Fruit fly (Drosophila melanogaster) whole organism, wandering third instar larva: ENCODE results near the gene Cyp9f2.
A peak's percentile ranks its signal among the peaks of the same experiment; 100 is the strongest.

ENCODE experiments used
- OdsH ChIP-seq: fragments of 200-800 bp; sonication (Bioruptor generic); optimal IDR thresholded peaks from 2 replicates; lab custom pipeline; 2016; ENCODE audit warnings: missing biosample characterization, mild to moderate bottlenecking, missing genetic modification characterization
- pan ChIP-seq: fragments of >200 bp; optimal IDR thresholded peaks from 2 replicates; lab custom pipeline; 2017
- rgr ChIP-seq: fragments of 200-800 bp; sonication (Bioruptor generic); optimal IDR thresholded peaks from 3 replicates; lab custom pipeline; 2016; ENCODE audit warnings: missing biosample characterization, mild to moderate bottlenecking, missing genetic modification characterization

DNA sequence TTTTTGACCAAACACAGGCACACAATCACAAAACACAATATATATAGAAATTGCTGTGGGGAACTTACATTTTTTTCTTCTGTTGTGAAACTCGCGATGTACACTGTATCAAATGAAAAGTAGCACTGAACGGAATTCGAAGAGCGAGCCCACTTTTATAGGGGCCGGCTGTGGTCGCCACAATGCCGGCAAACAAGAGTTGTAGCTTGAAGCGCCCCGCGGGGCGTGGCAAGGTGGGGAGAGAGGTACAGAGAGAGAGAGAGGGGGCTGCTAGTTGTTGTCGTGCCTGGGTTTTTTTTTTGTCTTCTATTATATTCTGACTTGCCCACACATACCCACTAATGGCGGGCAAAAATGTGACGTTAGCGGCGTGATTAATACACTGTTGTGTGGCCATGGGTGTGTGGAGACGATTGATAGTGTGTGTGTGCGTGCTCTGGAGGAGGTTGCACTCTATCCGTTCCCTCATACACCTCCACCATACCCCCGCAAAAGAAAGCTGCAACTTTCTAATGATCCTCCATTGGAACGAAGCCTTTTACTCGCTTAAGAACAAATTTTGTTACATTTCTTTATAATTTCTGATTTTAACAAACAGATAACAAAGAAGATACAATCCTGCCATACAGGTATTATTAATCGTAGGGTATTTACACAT lies 36.6 kb downstream of the Cyp9f2 start, which contains the start of gene GstD1:
- peak; percentile 33 for TF ChIP-seq rgr (GFP tag; lab: Kevin White, UChicago)
- peak; percentile 65 for TF ChIP-seq OdsH (GFP tag; lab: Kevin White, UChicago)
- TF ChIP-seq pan (lab: Kevin White, UChicago): no peak
